Worm (Caenorhabditis elegans): ENCODE measurements around the gene srh-41.

- TF ChIP-seq nhr-237 (tag; optimal IDR thresholded peaks at IDR 0.05), result no peak
- TF ChIP-seq unc-30 (tag; optimal IDR thresholded peaks at IDR 0.05), result no peak
- TF ChIP-seq pqm-1 (tag; optimal IDR thresholded peaks at IDR 0.05), result no peak
- TF ChIP-seq aly-2 (tag; optimal IDR thresholded peaks at IDR 0.05), result no peak
- no peak for TF ChIP-seq ces-1 (GFP tag; optimal IDR thresholded peaks at IDR 0.05)
- TF ChIP-seq ztf-4 (tag; optimal IDR thresholded peaks at IDR 0.05), result no peak
- no peak for TF ChIP-seq lin-39 (tag; optimal IDR thresholded peaks at IDR 0.05)
Observed at ce11 chrII:14321225-14321624, 34.0 kb upstream of the srh-41 start.

All from whole organism, L1 larva.